Fruit fly (Drosophila melanogaster): Measurements from ENCODE around the gene Diap1.

Gene Diap1

dm6 chr3L:16043045-16043781, 7.6 kb downstream of the Diap1 start:
- TF ChIP-seq Pif1A (GFP tag; optimal IDR thresholded peaks at IDR 0.05) (peak; percentile 49), Pif1B (GFP tag; optimal IDR thresholded peaks at IDR 0.05) (peak; percentile 48), Ets98B (GFP tag; IDR thresholded peaks at IDR 0.05) (peak; percentile 36; the same call in 1 of the 2 replicates), CG15710 (tag; optimal IDR thresholded peaks at IDR 0.05) (peak; percentile 91), CG8301 (tag; optimal IDR thresholded peaks at IDR 0.05) (peak; percentile 82), CG9948 (tag; optimal IDR thresholded peaks at IDR 0.05) (peak; percentile 86), CG13204 (GFP tag; optimal IDR thresholded peaks at IDR 0.05) (peak; percentile 77), fd96Ca (GFP tag; IDR thresholded peaks at IDR 0.05) (peak; percentile 36; the same call in 1 of the 3 replicates), CG34367 (tag; optimal IDR thresholded peaks at IDR 0.05) (peak; percentile 80), CG10348 (GFP tag; IDR thresholded peaks at IDR 0.05) (no peak), rn (GFP tag; IDR thresholded peaks at IDR 0.05) (peak; percentile 4; the same call in 1 of the 2 replicates), Snoo (tag; optimal IDR thresholded peaks at IDR 0.05) (peak; percentile 77), CG4496 (GFP tag; IDR thresholded peaks at IDR 0.05) (peak; percentile 61; the same call in 2 of the 3 replicates), CG8159 (tag; optimal IDR thresholded peaks at IDR 0.05) (peak; percentile 95), CG17806 (tag; optimal IDR thresholded peaks at IDR 0.05) (peak; percentile 81), gl (tag; optimal IDR thresholded peaks at IDR 0.05) (peak; percentile 53), CG32121 (GFP tag; IDR thresholded peaks at IDR 0.05) (peak; percentile 60), CG14655 (GFP tag; optimal IDR thresholded peaks at IDR 0.05) (peak; percentile 88), EcR (GFP tag; optimal IDR thresholded peaks at IDR 0.05) (peak; percentile 90), D1 (tag; optimal IDR thresholded peaks at IDR 0.05) (peak; percentile 81), CG12605 (GFP tag; IDR thresholded peaks at IDR 0.05) (peak; percentile 48; the same call in 1 of the 2 replicates)

DNA sequence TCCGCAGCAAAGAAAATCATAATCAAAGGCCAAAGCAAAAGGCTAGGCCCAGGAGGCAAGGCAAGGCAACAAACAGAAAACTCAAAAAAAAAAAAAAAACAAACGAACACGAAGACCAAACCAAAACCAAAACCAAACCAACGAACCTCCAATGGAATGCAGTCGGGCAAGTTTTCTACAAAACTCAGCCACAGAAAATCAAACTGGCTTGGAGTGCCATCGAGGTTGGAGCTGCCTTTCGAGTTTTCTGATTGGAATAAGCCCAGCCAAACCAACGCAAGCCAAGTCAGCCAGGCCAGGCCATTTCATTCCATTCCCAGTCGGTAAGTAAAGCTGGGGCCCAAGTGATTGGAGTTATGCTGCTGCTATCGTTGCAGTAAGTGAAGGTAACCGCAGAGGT, 8.2 kb downstream of the Diap1 start:
- TF ChIP-seq CG4496 (GFP tag; IDR thresholded peaks at IDR 0.05) (peak; percentile 43), gl (tag; optimal IDR thresholded peaks at IDR 0.05) (no peak), CG12605 (GFP tag; IDR thresholded peaks at IDR 0.05) (peak; percentile 45), fd96Ca (GFP tag; IDR thresholded peaks at IDR 0.05) (no peak), Ets98B (GFP tag; IDR thresholded peaks at IDR 0.05) (peak; percentile 4; the same call in 1 of the 2 replicates), CG9948 (tag; optimal IDR thresholded peaks at IDR 0.05) (no peak), D1 (tag; optimal IDR thresholded peaks at IDR 0.05) (no peak)

DNA sequence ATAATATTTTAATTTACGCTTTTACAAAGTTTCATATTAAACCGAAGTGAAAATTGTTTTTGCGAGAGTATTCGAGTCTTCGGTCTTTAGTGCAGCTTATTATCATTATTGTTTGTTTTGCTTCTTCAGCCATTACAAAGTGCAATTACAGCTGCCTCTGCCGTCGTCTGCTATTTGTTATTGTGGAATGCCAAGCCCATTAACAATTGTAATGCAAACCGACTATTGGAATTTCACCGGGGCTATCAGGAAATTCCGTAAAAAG, 8.8 kb downstream of the Diap1 start:
- TF ChIP-seq CG8159 (tag; optimal IDR thresholded peaks at IDR 0.05) = peak; percentile 47
- TF ChIP-seq D1 (tag; optimal IDR thresholded peaks at IDR 0.05) = peak; percentile 36
- no peak for TF ChIP-seq CG10348 (GFP tag; IDR thresholded peaks at IDR 0.05)
- TF ChIP-seq CG9948 (tag; optimal IDR thresholded peaks at IDR 0.05) = peak; percentile 8

DNA sequence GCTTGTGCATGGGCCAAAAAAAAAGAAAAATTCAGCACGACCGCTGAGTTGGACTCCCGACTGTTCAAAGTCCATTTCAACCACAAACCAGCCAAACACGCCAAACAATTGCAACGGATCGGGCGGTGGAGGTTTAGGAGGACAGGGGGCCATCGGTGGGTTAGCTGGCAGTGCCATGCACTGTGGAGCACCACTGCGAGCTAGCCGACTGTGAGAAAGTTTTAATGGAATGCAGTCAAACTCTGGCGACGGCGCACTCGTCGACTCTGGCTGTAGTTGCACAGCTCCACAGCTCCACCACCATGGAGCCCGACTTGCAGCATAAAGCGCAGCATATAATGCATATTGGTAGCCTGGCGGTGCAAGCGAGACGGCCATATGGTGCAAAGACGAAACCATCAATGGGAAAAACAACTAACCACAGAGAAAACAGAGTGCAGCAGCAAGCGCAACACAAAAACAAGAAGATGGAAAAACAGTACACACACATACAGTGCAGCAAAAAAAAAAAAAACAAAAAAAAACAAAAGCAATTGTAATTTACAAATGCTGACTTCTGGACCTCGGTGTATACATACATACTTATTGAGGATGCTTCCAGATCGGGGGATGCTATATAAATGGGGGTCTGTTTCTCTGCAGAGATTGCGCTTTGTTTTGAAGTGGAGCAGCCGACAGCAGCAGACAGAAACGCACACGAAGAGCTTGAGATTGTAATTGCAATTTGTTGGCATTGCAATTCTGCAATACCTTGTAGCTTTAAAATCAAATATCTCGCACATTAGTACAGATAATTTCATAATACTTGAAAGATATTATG, 9.4 kb downstream of the Diap1 start:
- TF ChIP-seq CG8301 (tag; optimal IDR thresholded peaks at IDR 0.05) (peak; percentile 57), CG15710 (tag; optimal IDR thresholded peaks at IDR 0.05) (peak; percentile 47), CG17806 (tag; optimal IDR thresholded peaks at IDR 0.05) (peak; percentile 22), CG12605 (GFP tag; IDR thresholded peaks at IDR 0.05) (peak; percentile 54; the same call in 1 of the 2 replicates), CG32121 (GFP tag; IDR thresholded peaks at IDR 0.05) (peak; percentile 66), CG14655 (GFP tag; optimal IDR thresholded peaks at IDR 0.05) (peak; percentile 74), EcR (GFP tag; optimal IDR thresholded peaks at IDR 0.05) (peak; percentile 65), rn (GFP tag; IDR thresholded peaks at IDR 0.05) (no peak), Ets98B (GFP tag; IDR thresholded peaks at IDR 0.05) (peak; percentile 80), CG4496 (GFP tag; IDR thresholded peaks at IDR 0.05) (peak; percentile 79), CG10348 (GFP tag; IDR thresholded peaks at IDR 0.05) (no peak), CG13204 (GFP tag; optimal IDR thresholded peaks at IDR 0.05) (peak; percentile 83), gl (tag; optimal IDR thresholded peaks at IDR 0.05) (peak; percentile 91), CG8159 (tag; optimal IDR thresholded peaks at IDR 0.05) (peak; percentile 29), Pif1A (GFP tag; optimal IDR thresholded peaks at IDR 0.05) (peak; percentile 46), Pif1B (GFP tag; optimal IDR thresholded peaks at IDR 0.05) (peak; percentile 56), CG9948 (tag; optimal IDR thresholded peaks at IDR 0.05) (no peak), fd96Ca (GFP tag; IDR thresholded peaks at IDR 0.05) (peak; percentile 80), CG34367 (tag; optimal IDR thresholded peaks at IDR 0.05) (peak; percentile 29), Snoo (tag; optimal IDR thresholded peaks at IDR 0.05) (peak; percentile 33), D1 (tag; optimal IDR thresholded peaks at IDR 0.05) (no peak)

dm6 chr3L:16040389-16040788, 10.4 kb downstream of the Diap1 start:
- peak; percentile 32 for TF ChIP-seq EcR (GFP tag; optimal IDR thresholded peaks at IDR 0.05)
- TF ChIP-seq CG12605 (GFP tag; IDR thresholded peaks at IDR 0.05) = 0 out of 2 replicates have a peak, but pooled peaks have one; percentile 9
- no peak for TF ChIP-seq Pif1B (GFP tag; optimal IDR thresholded peaks at IDR 0.05)
- TF ChIP-seq CG4496 (GFP tag; IDR thresholded peaks at IDR 0.05) = 0 out of 3 replicates have a peak, but pooled peaks have one; percentile 13

- TF ChIP-seq CG14655 (GFP tag; optimal IDR thresholded peaks at IDR 0.05) (no peak), CG8301 (tag; optimal IDR thresholded peaks at IDR 0.05) (no peak), CG12605 (GFP tag; IDR thresholded peaks at IDR 0.05) (no peak), rn (GFP tag; IDR thresholded peaks at IDR 0.05) (no peak), gl (tag; optimal IDR thresholded peaks at IDR 0.05) (no peak), CG4496 (GFP tag; IDR thresholded peaks at IDR 0.05) (no peak), CG13204 (GFP tag; optimal IDR thresholded peaks at IDR 0.05) (no peak)
Measured at dm6 chr3L:16039063-16039462, 11.8 kb downstream of the Diap1 start.
